Worm (Caenorhabditis elegans): Measurements from ENCODE around the gene tat-2.

tat-2 gene

ce11 chrIV:4788332-4788731, 58.4 kb downstream of the tat-2 start, which contains the start of gene nhr-104:
Gene nhr-104 (minus strand): TSS chrIV:4788692.
- TF ChIP-seq zip-8 (tag; optimal IDR thresholded peaks at IDR 0.05) (no peak), ceh-39 (tag; optimal IDR thresholded peaks at IDR 0.05) (no peak), nhr-237 (tag; optimal IDR thresholded peaks at IDR 0.05) (peak; percentile 22), ceh-43 (GFP tag; optimal IDR thresholded peaks at IDR 0.05) (no peak), flh-1 (GFP tag; optimal IDR thresholded peaks at IDR 0.05) (no peak), ceh-83 (GFP tag; optimal IDR thresholded peaks at IDR 0.05) (no peak)

ce11 chrIV:4784687-4785086, 62.0 kb downstream of the tat-2 start:
- TF ChIP-seq M03D4.4 (tag; optimal IDR thresholded peaks at IDR 0.05) (peak; percentile 22), sptf-1 (tag; optimal IDR thresholded peaks at IDR 0.05) (peak; percentile 35), cnd-1 (tag; optimal IDR thresholded peaks at IDR 0.05) (peak; percentile 60)

- TF ChIP-seq nhr-12 (tag; optimal IDR thresholded peaks at IDR 0.05) (no peak), nhr-2 (tag; optimal IDR thresholded peaks at IDR 0.05) (peak; percentile 75), blmp-1 (tag; optimal IDR thresholded peaks at IDR 0.05) (no peak), zip-8 (tag; optimal IDR thresholded peaks at IDR 0.05) (no peak), mep-1 (tag; optimal IDR thresholded peaks at IDR 0.05) (no peak), lsy-2 (tag; optimal IDR thresholded peaks at IDR 0.05) (no peak), sem-2 (GFP tag; optimal IDR thresholded peaks at IDR 0.05) (no peak), flh-1 (GFP tag; optimal IDR thresholded peaks at IDR 0.05) (no peak), sptf-1 (tag; optimal IDR thresholded peaks at IDR 0.05) (peak; percentile 55), drap-1 (GFP tag; optimal IDR thresholded peaks at IDR 0.05) (no peak), ces-1 (GFP tag; optimal IDR thresholded peaks at IDR 0.05) (no peak), nhr-237 (tag; optimal IDR thresholded peaks at IDR 0.05) (no peak), mls-2 (tag; optimal IDR thresholded peaks at IDR 0.05) (peak; percentile 36), M03D4.4 (tag; optimal IDR thresholded peaks at IDR 0.05) (no peak), pha-4 (tag; optimal IDR thresholded peaks at IDR 0.05) (no peak), hlh-1 (tag; optimal IDR thresholded peaks at IDR 0.05) (peak; percentile 73), unc-120 (tag; optimal IDR thresholded peaks at IDR 0.05; ENCODE audit: poor library complexity, severe bottlenecking) (peak; percentile 57), lin-32 (GFP tag; optimal IDR thresholded peaks at IDR 0.05) (no peak), lin-13 (tag; optimal IDR thresholded peaks at IDR 0.05) (no peak), nhr-28 (tag; optimal IDR thresholded peaks at IDR 0.05) (no peak), unc-62 (GFP tag; optimal IDR thresholded peaks at IDR 0.05) (no peak), ztf-11 (tag; optimal IDR thresholded peaks at IDR 0.05) (peak; percentile 19), unc-39 (tag; optimal IDR thresholded peaks at IDR 0.05) (no peak), cnd-1 (tag; optimal IDR thresholded peaks at IDR 0.05) (peak; percentile 42), bed-3 (GFP tag; optimal IDR thresholded peaks at IDR 0.05) (no peak), elt-3 (tag; optimal IDR thresholded peaks at IDR 0.05) (no peak)
These were observed 65.6 kb downstream of the tat-2 start for ce11 chrIV:4781123-4781522.

ce11 chrIV:4780129-4780528, 66.6 kb downstream of the tat-2 start, which contains the start of gene set-15:
Gene set-15 (minus strand): TSS chrIV:4780229.
- no peak for TF ChIP-seq tbx-8 (GFP tag; optimal IDR thresholded peaks at IDR 0.05)
- no peak for TF ChIP-seq mls-2 (tag; optimal IDR thresholded peaks at IDR 0.05)
- TF ChIP-seq nhr-12 (tag; optimal IDR thresholded peaks at IDR 0.05): no peak
- TF ChIP-seq lin-13 (tag; optimal IDR thresholded peaks at IDR 0.05): no peak
- no peak for TF ChIP-seq blmp-1 (tag; optimal IDR thresholded peaks at IDR 0.05)
- no peak for TF ChIP-seq drap-1 (GFP tag; optimal IDR thresholded peaks at IDR 0.05)
- no peak for TF ChIP-seq ces-1 (GFP tag; optimal IDR thresholded peaks at IDR 0.05)
- no peak for TF ChIP-seq nhr-237 (tag; optimal IDR thresholded peaks at IDR 0.05)
- no peak for TF ChIP-seq sem-2 (GFP tag; optimal IDR thresholded peaks at IDR 0.05)
- no peak for TF ChIP-seq hlh-1 (tag; optimal IDR thresholded peaks at IDR 0.05)
- no peak for TF ChIP-seq lsy-2 (tag; optimal IDR thresholded peaks at IDR 0.05)
- TF ChIP-seq flh-1 (GFP tag; optimal IDR thresholded peaks at IDR 0.05): no peak
- TF ChIP-seq elt-1 (tag; optimal IDR thresholded peaks at IDR 0.05; ENCODE audit: borderline replicate concordance, insufficient read depth): no peak

All from whole organism, mixed stage, embryonic.